Fruit fly (Drosophila melanogaster): Measurements from ENCODE around the gene CG8188.

dm6 chrX:17736101-17736728 is 33.4 kb upstream of the CG8188 start:
- TF ChIP-seq CG8301 (tag; optimal IDR thresholded peaks at IDR 0.05) = no peak
- TF ChIP-seq Ets98B (GFP tag; IDR thresholded peaks at IDR 0.05) = no peak
- TF ChIP-seq gl (tag; optimal IDR thresholded peaks at IDR 0.05) = no peak
- no peak for TF ChIP-seq CG8159 (tag; optimal IDR thresholded peaks at IDR 0.05)
- no peak for TF ChIP-seq fd96Ca (GFP tag; IDR thresholded peaks at IDR 0.05)
- TF ChIP-seq CG4496 (GFP tag; IDR thresholded peaks at IDR 0.05) = no peak
- TF ChIP-seq CG13204 (GFP tag; optimal IDR thresholded peaks at IDR 0.05) = no peak
- TF ChIP-seq Snoo (tag; optimal IDR thresholded peaks at IDR 0.05) = no peak
- TF ChIP-seq CG9948 (tag; optimal IDR thresholded peaks at IDR 0.05) = no peak
